Fruit fly (Drosophila melanogaster) whole organism, prepupa: ENCODE measurements around the gene Lst8.
A peak's percentile ranks its signal among the peaks of the same experiment; 100 is the strongest.

Source experiments
- Blimp-1 ChIP-seq: fragments of 200-800 bp; sonication (Bioruptor generic); optimal IDR thresholded peaks from 3 replicates; lab custom pipeline; 2017; ENCODE audit warnings: missing biosample characterization, missing genetic modification characterization, mild to moderate bottlenecking, moderate library complexity, missing genetic modification reagents
- CG10669 ChIP-seq: fragments of 200-800 bp; sonication (Bioruptor generic); optimal IDR thresholded peaks from 3 replicates; lab custom pipeline; 2018; ENCODE audit warnings: missing biosample characterization, mild to moderate bottlenecking, missing genetic modification characterization, moderate library complexity
- CG11294 ChIP-seq: fragments of 200-800 bp; sonication (Bioruptor generic); IDR thresholded peaks from 2 replicates; pipeline ENCODE4 v1.3.6; 2022; ENCODE audit warnings: missing biosample characterization, missing genetic modification characterization
- CG11762 ChIP-seq: fragments of 200-800 bp; sonication (Bioruptor generic); optimal IDR thresholded peaks from 3 replicates; lab custom pipeline; 2016; ENCODE audit warnings: missing biosample characterization, missing genetic modification characterization; ENCODE audit not compliant: insufficient read depth
- CG15336 ChIP-seq: fragments of 200-800 bp; sonication (Bioruptor generic); IDR thresholded peaks from 2 replicates; pipeline ENCODE4 v1.3.6; 2022; ENCODE audit warnings: missing biosample characterization, missing genetic modification characterization
- CG16779 ChIP-seq: fragments of 200-800 bp; sonication (Bioruptor generic); optimal IDR thresholded peaks from 3 replicates; lab custom pipeline; 2017; ENCODE audit warnings: missing biosample characterization, mild to moderate bottlenecking, missing genetic modification characterization
- CG32006 ChIP-seq: fragments of 200-800 bp; sonication (Bioruptor generic); optimal IDR thresholded peaks from 3 replicates; lab custom pipeline; 2017; ENCODE audit warnings: missing biosample characterization, mild to moderate bottlenecking, missing genetic modification characterization
- CG34406 ChIP-seq: fragments of 200-800 bp; sonication (Bioruptor generic); optimal IDR thresholded peaks from 3 replicates; lab custom pipeline; 2016; ENCODE audit warnings: missing biosample characterization, missing genetic modification characterization
- CG4318 ChIP-seq: fragments of 200-800 bp; sonication (Bioruptor generic); optimal IDR thresholded peaks from 3 replicates; lab custom pipeline; 2017; ENCODE audit warnings: missing biosample characterization, mild to moderate bottlenecking, missing genetic modification characterization
- CG6163 ChIP-seq: fragments of 200-800 bp; sonication (Bioruptor generic); IDR thresholded peaks from 3 replicates; pipeline ENCODE4 v1.3.6; 2022; ENCODE audit warnings: missing biosample characterization, missing genetic modification characterization
- CG6792 ChIP-seq: fragments of 200-800 bp; sonication (Bioruptor generic); optimal IDR thresholded peaks from 3 replicates; lab custom pipeline; 2016; ENCODE audit warnings: missing biosample characterization, missing genetic modification characterization
- CG6808 ChIP-seq: fragments of 200-800 bp; sonication (Bioruptor generic); optimal IDR thresholded peaks from 3 replicates; lab custom pipeline; 2017; ENCODE audit warnings: missing biosample characterization, missing genetic modification characterization, mild to moderate bottlenecking, moderate library complexity, missing genetic modification reagents
- CG7368 ChIP-seq: fragments of 200-800 bp; sonication (Bioruptor generic); optimal IDR thresholded peaks from 3 replicates; lab custom pipeline; 2016; ENCODE audit warnings: missing biosample characterization, missing genetic modification characterization
- CG8119 ChIP-seq: fragments of 200-800 bp; sonication (Bioruptor generic); IDR thresholded peaks from 3 replicates; pipeline ENCODE4 v1.3.6; 2022; ENCODE audit warnings: missing biosample characterization, missing genetic modification characterization
- CG8319 ChIP-seq: fragments of 200-800 bp; sonication (Bioruptor generic); optimal IDR thresholded peaks from 3 replicates; lab custom pipeline; 2016; ENCODE audit warnings: missing biosample characterization, missing genetic modification characterization
- CG8632 ChIP-seq: fragments of 200-800 bp; sonication (Bioruptor generic); optimal IDR thresholded peaks from 3 replicates; lab custom pipeline; 2016; ENCODE audit warnings: missing biosample characterization, missing genetic modification characterization
- CG9139 ChIP-seq: fragments of 200-800 bp; sonication (Bioruptor generic); optimal IDR thresholded peaks from 3 replicates; lab custom pipeline; 2017; ENCODE audit warnings: missing biosample characterization, mild to moderate bottlenecking, missing genetic modification characterization
- Eip75B ChIP-seq: fragments of 200-800 bp; sonication (Bioruptor generic); optimal IDR thresholded peaks from 3 replicates; lab custom pipeline; 2016; ENCODE audit warnings: missing biosample characterization, missing genetic modification characterization
- Ets21C ChIP-seq: fragments of 200-800 bp; sonication (Bioruptor generic); optimal IDR thresholded peaks from 3 replicates; lab custom pipeline; 2016; ENCODE audit warnings: missing biosample characterization, missing genetic modification characterization
- Ets96B ChIP-seq: fragments of 200-800 bp; optimal IDR thresholded peaks from 2 replicates; lab custom pipeline; 2019; ENCODE audit warnings: missing biosample characterization, mild to moderate bottlenecking, missing genetic modification characterization, moderate library complexity
- Gug ChIP-seq: fragments of 200-800 bp; sonication (Bioruptor generic); IDR thresholded peaks from 2 replicates; pipeline ENCODE4 v1.3.6; 2022; ENCODE audit warnings: missing biosample characterization, missing genetic modification characterization
- Hr38 ChIP-seq: sonication (Bioruptor generic); optimal IDR thresholded peaks from 2 replicates; lab custom pipeline; 2016; ENCODE audit warnings: missing biosample characterization, missing genetic modification characterization
- Hr39 ChIP-seq: fragments of 200-800 bp; sonication (Bioruptor generic); optimal IDR thresholded peaks from 2 replicates; lab custom pipeline; 2016; ENCODE audit warnings: missing biosample characterization, missing genetic modification characterization
- Hr4 ChIP-seq: fragments of 200-800 bp; sonication (Bioruptor generic); optimal IDR thresholded peaks from 3 replicates; lab custom pipeline; 2016; ENCODE audit warnings: missing biosample characterization, missing genetic modification characterization
- Met ChIP-seq: fragments of 200-800 bp; sonication (Bioruptor generic); optimal IDR thresholded peaks from 3 replicates; lab custom pipeline; 2016; ENCODE audit warnings: missing biosample characterization, missing genetic modification characterization
- OdsH ChIP-seq: fragments of 200-800 bp; sonication (Bioruptor generic); optimal IDR thresholded peaks from 3 replicates; lab custom pipeline; 2016; ENCODE audit warnings: missing biosample characterization, missing genetic modification characterization
- Smox ChIP-seq: fragments of 200-800 bp; sonication (Bioruptor generic); optimal IDR thresholded peaks from 3 replicates; lab custom pipeline; 2016; ENCODE audit warnings: missing biosample characterization, missing genetic modification characterization
- Sox102F ChIP-seq: fragments of 200-800 bp; sonication (Bioruptor generic); optimal IDR thresholded peaks from 2 replicates; lab custom pipeline; 2016; ENCODE audit warnings: missing biosample characterization, mild to moderate bottlenecking, missing genetic modification characterization
- Sox15 ChIP-seq: fragments of 200-800 bp; sonication (Bioruptor generic); optimal IDR thresholded peaks from 3 replicates; lab custom pipeline; 2016; ENCODE audit warnings: missing biosample characterization, missing genetic modification characterization
- achi ChIP-seq: fragments of 200-800 bp; sonication (Bioruptor generic); optimal IDR thresholded peaks from 3 replicates; lab custom pipeline; 2016; ENCODE audit warnings: missing biosample characterization, missing genetic modification characterization
- cyc ChIP-seq: fragments of 200-800 bp; sonication (Bioruptor generic); optimal IDR thresholded peaks from 3 replicates; lab custom pipeline; 2016; ENCODE audit warnings: missing biosample characterization, missing genetic modification characterization
- dac ChIP-seq: fragments of 200-800 bp; sonication (Bioruptor generic); optimal IDR thresholded peaks from 2 replicates; lab custom pipeline; 2017; ENCODE audit warnings: missing biosample characterization, mild to moderate bottlenecking, missing genetic modification characterization
- dsx ChIP-seq: fragments of 200-800 bp; optimal IDR thresholded peaks from 3 replicates; lab custom pipeline; 2019; ENCODE audit warnings: missing biosample characterization, mild to moderate bottlenecking, missing genetic modification characterization, moderate library complexity; ENCODE audit not compliant: poor library complexity, severe bottlenecking
- eg ChIP-seq: fragments of 200-800 bp; sonication (Bioruptor generic); IDR thresholded peaks from 3 replicates; pipeline ENCODE4 v1.3.6; 2022; ENCODE audit warnings: missing biosample characterization, missing genetic modification characterization
- esn ChIP-seq: fragments of 200-800 bp; sonication (Bioruptor generic); optimal IDR thresholded peaks from 2 replicates; lab custom pipeline; 2016; ENCODE audit warnings: missing biosample characterization, mild to moderate bottlenecking, missing genetic modification characterization, moderate library complexity
- fd59A ChIP-seq: fragments of 200-800 bp; sonication (Bioruptor generic); optimal IDR thresholded peaks from 2 replicates; lab custom pipeline; 2017; ENCODE audit warnings: missing biosample characterization, mild to moderate bottlenecking, missing genetic modification characterization, missing genetic modification reagents
- fd85E ChIP-seq: fragments of 200-800 bp; sonication (Bioruptor generic); optimal IDR thresholded peaks from 3 replicates; lab custom pipeline; 2016; ENCODE audit warnings: missing biosample characterization, missing genetic modification characterization
- fkh ChIP-seq: fragments of 200-800 bp; sonication (Bioruptor generic); optimal IDR thresholded peaks from 3 replicates; lab custom pipeline; 2017; ENCODE audit warnings: missing biosample characterization, mild to moderate bottlenecking, missing genetic modification characterization, moderate library complexity
- net ChIP-seq: fragments of 200-800 bp; sonication (Bioruptor generic); optimal IDR thresholded peaks from 3 replicates; lab custom pipeline; 2016; ENCODE audit warnings: missing biosample characterization, missing genetic modification characterization
- salr ChIP-seq, 2 experiments: fragments of 200-800 bp; sonication (Bioruptor generic); optimal IDR thresholded peaks; 3 replicates each; lab custom pipeline; 2016 to 2018; ENCODE audit warnings: missing biosample characterization in 2 of 2, missing genetic modification characterization in 2 of 2, mild to moderate bottlenecking in 1 of 2
- spab ChIP-seq: fragments of 200-800 bp; sonication (Bioruptor generic); optimal IDR thresholded peaks from 2 replicates; lab custom pipeline; 2017; ENCODE audit warnings: missing biosample characterization, mild to moderate bottlenecking, missing genetic modification characterization, missing genetic modification reagents
- ss ChIP-seq, 2 experiments: fragments of 200-800 bp; sonication (Bioruptor generic); optimal IDR thresholded peaks; 2 replicates in 1 of 2; 3 replicates in 1 of 2; lab custom pipeline; 2017 to 2018; ENCODE audit warnings: mild to moderate bottlenecking in 2 of 2, missing biosample characterization in 2 of 2, missing genetic modification characterization in 2 of 2, moderate library complexity in 1 of 2
- svp ChIP-seq: fragments of 200-800 bp; sonication (Bioruptor generic); peaks from one replicate; lab custom pipeline; 2016; ENCODE audit warnings: missing biosample characterization, missing genetic modification characterization
- topi ChIP-seq: fragments of 200-800 bp; sonication (Bioruptor generic); optimal IDR thresholded peaks from 3 replicates; lab custom pipeline; 2016; ENCODE audit warnings: missing biosample characterization, missing genetic modification characterization
- vri ChIP-seq: fragments of 200-800 bp; sonication (Bioruptor generic); optimal IDR thresholded peaks from 3 replicates; lab custom pipeline; 2016; ENCODE audit warnings: missing biosample characterization, mild to moderate bottlenecking, missing genetic modification characterization

The Lst8 gene

DNA sequence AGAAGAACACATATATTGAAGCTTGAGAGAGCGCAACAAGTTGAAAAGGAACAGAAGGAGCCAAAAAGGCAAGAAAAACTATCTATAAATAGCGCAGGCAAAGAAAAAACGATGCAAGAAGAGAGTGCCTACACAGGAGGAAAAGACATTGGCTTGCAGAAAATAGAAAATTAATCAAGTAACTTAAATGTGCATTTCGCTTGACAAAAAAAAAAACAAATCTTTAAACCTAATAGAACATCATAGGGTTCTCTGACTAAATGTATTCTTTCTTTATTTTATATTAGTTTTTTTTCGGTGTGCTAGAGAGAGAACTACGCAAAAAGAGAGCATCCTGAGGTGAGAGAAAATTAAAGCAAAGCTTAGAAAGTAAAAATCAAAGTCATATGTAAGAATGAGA lies 44.3 kb upstream of the Lst8 start (continued):
- TF ChIP-seq CG34406 (GFP tag; lab: Kevin White, UChicago), result peak; percentile 66
- TF ChIP-seq Blimp-1 (GFP tag; lab: Kevin White, UChicago), result no peak
- TF ChIP-seq esn (GFP tag; lab: Kevin White, UChicago), result no peak
- TF ChIP-seq CG11294 (GFP tag; lab: Robert Waterston, UW), result peak; percentile 76
- peak; percentile 83 for TF ChIP-seq dac
- TF ChIP-seq ss (GFP tag; optimal IDR thresholded peaks at IDR 0.05; lab: Kevin White, UChicago), result peak in 1 of 2 experiments; percentile 88
- peak; percentile 83 for TF ChIP-seq CG16779
- peak; percentile 50 for TF ChIP-seq svp (GFP tag; lab: Kevin White, UChicago)
- TF ChIP-seq Met (GFP tag; lab: Kevin White, UChicago), result peak; percentile 48
- peak; percentile 25 for TF ChIP-seq cyc (GFP tag; lab: Kevin White, UChicago)
- TF ChIP-seq fkh (GFP tag; lab: Kevin White, UChicago), result no peak
- TF ChIP-seq fd85E (GFP tag; lab: Kevin White, UChicago), result no peak
- TF ChIP-seq Sox102F (GFP tag; lab: Kevin White, UChicago), result no peak
- TF ChIP-seq CG6792 (GFP tag; lab: Kevin White, UChicago), result peak; percentile 79
- peak; percentile 43 for TF ChIP-seq topi (GFP tag; lab: Kevin White, UChicago)
- peak; percentile 89 for TF ChIP-seq CG10669
- no peak for TF ChIP-seq Smox (GFP tag; lab: Kevin White, UChicago)
- peak; percentile 53 for TF ChIP-seq CG8319
- TF ChIP-seq Hr38 (GFP tag; lab: Kevin White, UChicago), result no peak
- TF ChIP-seq, all 60 proteins: peak for 48

DNA sequence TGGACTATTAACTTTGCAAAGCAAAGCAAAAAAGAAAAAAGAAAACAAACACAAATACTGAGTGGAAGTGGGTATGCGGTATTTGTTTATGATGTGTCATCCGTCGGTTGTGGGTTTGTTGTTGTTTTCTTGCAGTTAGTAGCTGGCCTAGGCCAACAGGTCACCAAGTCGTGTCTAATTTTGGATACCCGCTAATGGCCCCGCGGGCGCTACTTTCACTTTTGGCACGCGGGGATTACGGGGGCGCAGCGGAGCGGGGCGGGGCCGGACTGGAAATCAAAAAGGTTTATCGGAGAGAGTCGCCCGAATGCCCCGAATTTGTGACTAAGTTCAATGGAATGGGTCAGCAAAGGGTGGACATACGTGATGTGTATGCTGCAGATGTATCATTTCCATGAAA lies 41.3 kb upstream of the Lst8 start:
- TF ChIP-seq spab (no peak), achi (GFP tag; lab: Kevin White, UChicago) (no peak), Smox (GFP tag; lab: Kevin White, UChicago) (no peak), CG7368 (no peak), Blimp-1 (GFP tag; lab: Kevin White, UChicago) (peak; percentile 10), fkh (GFP tag; lab: Kevin White, UChicago) (no peak)

DNA sequence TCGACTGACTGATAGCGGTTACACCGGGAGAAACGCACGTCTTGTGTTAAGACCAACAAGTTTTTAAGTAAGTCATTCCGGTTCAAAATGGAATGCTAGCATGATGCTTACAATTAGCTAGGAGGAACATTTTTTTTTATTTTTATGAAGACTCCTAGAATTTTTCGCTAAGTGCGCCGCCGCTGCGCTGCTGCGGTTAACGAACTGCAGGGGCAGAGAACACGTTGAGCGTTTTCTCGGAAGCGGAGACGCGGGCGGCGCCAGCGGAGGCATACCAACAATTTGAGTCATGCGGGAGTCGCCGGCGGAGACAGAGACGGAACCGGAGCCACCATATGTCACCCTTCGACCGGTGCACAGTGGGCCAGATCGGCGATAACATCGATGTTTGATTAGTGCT lies 40.3 kb upstream of the Lst8 start:
- peak; percentile 97 for TF ChIP-seq CG8119 (GFP tag; lab: Robert Waterston, UW)
- peak; percentile 97 for TF ChIP-seq CG32006 (GFP tag; lab: Kevin White, UChicago)
- peak; percentile 99 for TF ChIP-seq topi (GFP tag; lab: Kevin White, UChicago)
- TF ChIP-seq CG15336 (GFP tag; lab: Robert Waterston, UW), result peak; percentile 97
- TF ChIP-seq Sox15, result peak; percentile 98
- peak; percentile 98 for TF ChIP-seq Hr4 (GFP tag; lab: Kevin White, UChicago)
- peak; percentile 92 to 94 for TF ChIP-seq salr (GFP tag; optimal IDR thresholded peaks at IDR 0.05; lab: Kevin White, UChicago)
- TF ChIP-seq OdsH (GFP tag; lab: Kevin White, UChicago), result peak; percentile 98
- peak; percentile 99 for TF ChIP-seq CG7368
- TF ChIP-seq CG9139 (GFP tag; lab: Kevin White, UChicago), result peak; percentile 96
- peak; percentile 97 for TF ChIP-seq CG11762 (GFP tag; lab: Kevin White, UChicago)
- TF ChIP-seq Ets96B, result peak; percentile 94
- peak; percentile 98 for TF ChIP-seq Gug (GFP tag; lab: Robert Waterston, UW)
- TF ChIP-seq dsx, result peak; percentile 93
- TF ChIP-seq Hr38 (GFP tag; lab: Kevin White, UChicago), result peak; percentile 79
- peak; percentile 99 for TF ChIP-seq Eip75B (GFP tag; lab: Kevin White, UChicago)
- TF ChIP-seq fd59A (GFP tag; lab: Kevin White, UChicago), result peak; percentile 94
- TF ChIP-seq eg (GFP tag; lab: Robert Waterston, UW), result peak; percentile 98
- TF ChIP-seq Blimp-1 (GFP tag; lab: Kevin White, UChicago), result peak; percentile 95
- TF ChIP-seq CG16779, result peak; percentile 95
- peak; percentile 97 for TF ChIP-seq ss (GFP tag; optimal IDR thresholded peaks at IDR 0.05; lab: Kevin White, UChicago)
- peak; percentile 98 for TF ChIP-seq achi (GFP tag; lab: Kevin White, UChicago)
- peak; percentile 98 for TF ChIP-seq CG8632 (GFP tag; lab: Kevin White, UChicago)
- TF ChIP-seq CG6163 (GFP tag; lab: Robert Waterston, UW), result peak; percentile 99
- TF ChIP-seq dac, result peak; percentile 94
- TF ChIP-seq CG8319, result peak; percentile 98
- TF ChIP-seq Ets21C (GFP tag; lab: Kevin White, UChicago), result peak; percentile 97
- TF ChIP-seq Hr39, result peak; percentile 99
- TF ChIP-seq fkh (GFP tag; lab: Kevin White, UChicago), result peak; percentile 74
- TF ChIP-seq vri (GFP tag; lab: Kevin White, UChicago), result peak; percentile 99
- peak; percentile 95 for TF ChIP-seq CG6808 (GFP tag; lab: Kevin White, UChicago)
- TF ChIP-seq fd85E (GFP tag; lab: Kevin White, UChicago), result peak; percentile 91
- peak; percentile 96 for TF ChIP-seq CG11294 (GFP tag; lab: Robert Waterston, UW)
- peak; percentile 99 for TF ChIP-seq net (GFP tag; lab: Kevin White, UChicago)
- TF ChIP-seq cyc (GFP tag; lab: Kevin White, UChicago), result peak; percentile 99
- peak; percentile 92 for TF ChIP-seq CG4318 (GFP tag; lab: Kevin White, UChicago)
